Fruit fly (Drosophila melanogaster): ENCODE results near the gene Mdh1.

Mdh1 gene

dm6 chr2L:10344029-10344606 lies 52.0 kb downstream of the Mdh1 start, which contains the start of gene Frmd5:
Gene Frmd5, plus strand, starts transcription at chr2L:10344442.
- TF ChIP-seq CG32121 (GFP tag; IDR thresholded peaks at IDR 0.05) (no peak), Pif1B (GFP tag; optimal IDR thresholded peaks at IDR 0.05) (no peak), CG10348 (GFP tag; IDR thresholded peaks at IDR 0.05) (no peak), fd96Ca (GFP tag; IDR thresholded peaks at IDR 0.05) (no peak)
